Worm (Caenorhabditis elegans) whole organism, young adult: ENCODE data around the gene npr-3.

Experiments
- F37B4.10 ChIP-seq: fragments of 200-800 bp; sonication (Bioruptor generic); IDR thresholded peaks from 2 replicates; pipeline ENCODE4 v1.3.6; 2022; ENCODE audit warnings: missing genetic modification characterization, missing compliant biosample characterization
- F49E8.2 ChIP-seq: sonication (generic microtip); optimal IDR thresholded peaks from 3 replicates; lab custom pipeline; 2017; ENCODE audit warnings: missing genetic modification characterization, mild to moderate bottlenecking, missing compliant biosample characterization, antibody characterized with exemption, moderate library complexity; ENCODE audit not compliant: insufficient read depth
- akir-1 ChIP-seq: fragments of 200-800 bp; sonication (Bioruptor generic); optimal IDR thresholded peaks from 2 replicates; lab custom pipeline; 2018; ENCODE audit warnings: mild to moderate bottlenecking, missing genetic modification characterization, moderate library complexity, missing compliant biosample characterization
- attf-3 ChIP-seq: fragments of 200-800 bp; sonication (Bioruptor generic); conservative IDR thresholded peaks from 2 replicates; pipeline ENCODE4 v1.3.6; 2022; ENCODE audit warnings: missing genetic modification reagents, missing genetic modification characterization, missing compliant biosample characterization
- dox-1 ChIP-seq: fragments of 200-800 bp; sonication (Bioruptor generic); IDR thresholded peaks from 2 replicates; pipeline ENCODE4 v1.3.6; 2022; ENCODE audit warnings: missing genetic modification reagents, missing genetic modification characterization, missing compliant biosample characterization
- gei-17 ChIP-seq: fragments of 200-800 bp; sonication (Bioruptor generic); optimal IDR thresholded peaks from 2 replicates; lab custom pipeline; 2018; ENCODE audit warnings: mild to moderate bottlenecking, missing genetic modification characterization, missing compliant biosample characterization
- let-526 ChIP-seq: fragments of 200-800 bp; sonication (Bioruptor generic); IDR thresholded peaks from 2 replicates; pipeline ENCODE4 v1.3.6; 2022; ENCODE audit warnings: missing genetic modification reagents, missing genetic modification characterization, missing compliant biosample characterization
- lin-26 ChIP-seq: fragments of 200-800 bp; sonication (Bioruptor generic); IDR thresholded peaks from 2 replicates; pipeline ENCODE4 v1.3.6; 2022; ENCODE audit warnings: missing genetic modification reagents, missing genetic modification characterization, missing compliant biosample characterization
- lsl-1 ChIP-seq: fragments of 200-800 bp; sonication (Bioruptor generic); optimal IDR thresholded peaks from 2 replicates; lab custom pipeline; 2018; ENCODE audit warnings: mild to moderate bottlenecking, missing genetic modification characterization, moderate library complexity, missing compliant biosample characterization
- nhr-27 ChIP-seq: fragments of 200-800 bp; sonication (Bioruptor generic); optimal IDR thresholded peaks from 2 replicates; lab custom pipeline; 2018; ENCODE audit warnings: mild to moderate bottlenecking, missing genetic modification characterization, moderate library complexity, missing compliant biosample characterization
- pha-4 ChIP-seq: fragments of 150-350 bp; sonication (generic microtip); optimal IDR thresholded peaks from 2 replicates; lab custom pipeline; 2014; ENCODE audit warnings: missing biosample characterization, missing genetic modification reagents, missing genetic modification characterization
- rcor-1 ChIP-seq: fragments of 200-800 bp; sonication (Bioruptor generic); IDR thresholded peaks from 2 replicates; pipeline ENCODE4 v1.3.6; 2022; ENCODE audit warnings: missing genetic modification reagents, missing genetic modification characterization, missing compliant biosample characterization
- snpc-3.4 ChIP-seq: sonication (generic microtip); optimal IDR thresholded peaks from 2 replicates; lab custom pipeline; 2017; ENCODE audit warnings: missing genetic modification characterization, mild to moderate bottlenecking, missing compliant biosample characterization, antibody characterized with exemption, moderate library complexity, missing genotype, missing genetic modification reagents
- zim-3 ChIP-seq: sonication (generic microtip); optimal IDR thresholded peaks from 2 replicates; lab custom pipeline; 2017; ENCODE audit warnings: mild to moderate bottlenecking, missing genetic modification characterization, moderate library complexity, missing compliant biosample characterization

ce11 chrIV:11452928-11453327 is 6.9 kb upstream of the npr-3 start:
- TF ChIP-seq gei-17: no peak
- no peak for TF ChIP-seq dox-1 (GFP tag; lab: Robert Waterston, UW)
- no peak for TF ChIP-seq attf-3 (GFP tag; lab: Robert Waterston, UW)
- TF ChIP-seq F37B4.10 (GFP tag; lab: Robert Waterston, UW): no peak
- no peak for TF ChIP-seq nhr-27
- TF ChIP-seq zim-3 (tag; lab: Kevin White, UChicago): no peak
- TF ChIP-seq rcor-1 (GFP tag; lab: Robert Waterston, UW): no peak
- no peak for TF ChIP-seq lsl-1 (GFP tag; lab: Kevin White, UChicago)
- no peak for TF ChIP-seq F49E8.2 (tag; lab: Kevin White, UChicago)
- no peak for TF ChIP-seq snpc-3.4 (tag; lab: Kevin White, UChicago)
- no peak for TF ChIP-seq lin-26
- TF ChIP-seq akir-1 (GFP tag; lab: Kevin White, UChicago): no peak
- no peak for TF ChIP-seq pha-4 (tag; lab: Kevin White, UChicago)
- no peak for TF ChIP-seq let-526
